Worm (Caenorhabditis elegans) whole organism, L4 larva: Measurements from ENCODE around the gene rad-54.B.

Experiments
- T26A8.4 ChIP-seq: fragments of 200-800 bp; sonication (Bioruptor generic); IDR thresholded peaks from 2 replicates; pipeline ENCODE4 v1.3.6; 2022; ENCODE audit warnings: missing genetic modification characterization, missing compliant biosample characterization
- ZK337.2 ChIP-seq: fragments of 200-800 bp; sonication (Bioruptor generic); IDR thresholded peaks from 2 replicates; pipeline ENCODE4 v1.3.6; 2022; ENCODE audit warnings: missing genetic modification reagents, missing genetic modification characterization, missing compliant biosample characterization
- ceh-20 ChIP-seq: fragments of 200-800 bp; sonication (Bioruptor generic); IDR thresholded peaks from 2 replicates; pipeline ENCODE4 v1.3.6; 2022; ENCODE audit warnings: missing genetic modification reagents, missing genetic modification characterization, missing compliant biosample characterization
- ceh-28 ChIP-seq: fragments of 150-350 bp; optimal IDR thresholded peaks from 2 replicates; lab custom pipeline; 2014; ENCODE audit warnings: missing biosample characterization, missing genetic modification reagents, missing genetic modification characterization
- ceh-32 ChIP-seq: sonication (generic microtip); optimal IDR thresholded peaks from 2 replicates; lab custom pipeline; 2016; ENCODE audit warnings: mild to moderate bottlenecking, missing genetic modification characterization, missing compliant biosample characterization; ENCODE audit not compliant: poor library complexity
- duxl-1 ChIP-seq: sonication (generic microtip); optimal IDR thresholded peaks from 2 replicates; lab custom pipeline; 2016; ENCODE audit warnings: mild to moderate bottlenecking, missing genetic modification characterization, moderate library complexity, missing compliant biosample characterization; ENCODE audit not compliant: poor library complexity
- gei-8 ChIP-seq: fragments of 200-800 bp; sonication (Bioruptor generic); optimal IDR thresholded peaks from 2 replicates; lab custom pipeline; 2018; ENCODE audit warnings: mild to moderate bottlenecking, missing genetic modification characterization, missing compliant biosample characterization
- mdl-1 ChIP-seq, 2 experiments: fragments of 150-350 bp in 1 of 2; sonication (generic microtip) in 1 of 2; optimal IDR thresholded peaks; 2 replicates each; lab custom pipeline; 2014 to 2017; ENCODE audit warnings: missing biosample characterization in 2 of 2, missing genetic modification characterization in 2 of 2
- nhr-48 ChIP-seq: sonication (generic microtip); optimal IDR thresholded peaks from 2 replicates; lab custom pipeline; 2016; ENCODE audit warnings: mild to moderate bottlenecking, missing genetic modification characterization, missing compliant biosample characterization
- nhr-77 ChIP-seq: fragments of 150-350 bp; optimal IDR thresholded peaks from 2 replicates; lab custom pipeline; 2014; ENCODE audit warnings: missing biosample characterization, missing genetic modification characterization
- pha-4 ChIP-seq, 2 experiments: fragments of 150-350 bp in 1 of 2; fragments of 200-800 bp in 1 of 2; sonication (Bioruptor generic) in 1 of 2; IDR thresholded peaks in 1 of 2; optimal IDR thresholded peaks in 1 of 2; 2 replicates each; pipeline versions ENCODE4 v1.3.6 to Lab custom; 2014 to 2022; ENCODE audit warnings: missing genetic modification characterization in 2 of 2, missing genetic modification reagents in 2 of 2, missing biosample characterization in 1 of 2, missing compliant biosample characterization in 1 of 2
- pqm-1 ChIP-seq: sonication (generic microtip); optimal IDR thresholded peaks from 2 replicates; lab custom pipeline; 2017; ENCODE audit warnings: missing biosample characterization, missing genetic modification characterization
- sdz-12 ChIP-seq: fragments of 200-800 bp; sonication (Bioruptor generic); optimal IDR thresholded peaks from 2 replicates; lab custom pipeline; 2018; ENCODE audit warnings: mild to moderate bottlenecking, missing genetic modification characterization, missing compliant biosample characterization
- ztf-11 ChIP-seq: fragments of 150-350 bp; optimal IDR thresholded peaks from 2 replicates; lab custom pipeline; 2014; ENCODE audit warnings: missing biosample characterization, missing genetic modification characterization

DNA sequence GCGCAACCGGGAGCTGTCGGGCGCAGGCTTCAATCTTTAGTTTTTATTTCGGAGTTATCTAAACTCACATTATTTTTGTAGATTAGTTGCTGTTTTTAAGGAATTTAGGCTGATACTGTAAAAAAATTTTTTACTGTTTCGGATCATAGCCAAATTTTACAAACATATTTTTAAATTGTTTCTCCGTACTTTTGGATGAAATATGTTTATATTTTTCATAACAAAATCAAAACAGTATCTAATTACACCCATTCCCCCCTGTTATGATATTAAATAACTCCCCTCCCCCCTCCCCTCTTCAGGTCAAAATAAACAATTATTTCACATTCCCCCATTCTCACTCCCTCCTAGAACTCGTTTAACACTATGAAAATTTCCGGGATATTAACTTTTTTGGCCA is 34.1 kb upstream of the rad-54.B start, which contains the start of gene Y116A8C.3:
- TF ChIP-seq sdz-12 (GFP tag; lab: Kevin White, UChicago) (no peak), pha-4 (GFP tag; IDR thresholded peaks at IDR 0.05; lab: Robert Waterston, UW) (no peak), pha-4 (tag; optimal IDR thresholded peaks at IDR 0.05; lab: Kevin White, UChicago) (no peak), ceh-32 (no peak), pqm-1 (tag; lab: Kevin White, UChicago) (no peak), nhr-77 (tag; lab: Kevin White, UChicago) (no peak), gei-8 (GFP tag; lab: Kevin White, UChicago) (no peak), ceh-28 (tag; lab: Kevin White, UChicago) (no peak), ceh-20 (GFP tag; lab: Robert Waterston, UW) (no peak), ZK337.2 (GFP tag; lab: Robert Waterston, UW) (no peak), nhr-48 (tag; lab: Kevin White, UChicago) (no peak), mdl-1 (tag; optimal IDR thresholded peaks at IDR 0.05; lab: Kevin White, UChicago) (no peak), ztf-11 (tag; lab: Kevin White, UChicago) (no peak), duxl-1 (tag; lab: Kevin White, UChicago) (no peak), T26A8.4 (GFP tag; lab: Robert Waterston, UW) (no peak)
